Worm (Caenorhabditis elegans) whole organism, L1 larva: Measurements from ENCODE around the gene nlp-50.

Source experiments
- Y116A8C.19 ChIP-seq: sonication (generic microtip); optimal IDR thresholded peaks from 2 replicates; lab custom pipeline; 2016; ENCODE audit warnings: missing compliant biosample characterization, missing genetic modification characterization, borderline replicate concordance
- aly-2 ChIP-seq: fragments of 150-350 bp; optimal IDR thresholded peaks from 2 replicates; lab custom pipeline; 2014; ENCODE audit warnings: missing biosample characterization, missing genetic modification characterization
- ama-1 ChIP-seq: fragments of 150-350 bp; optimal IDR thresholded peaks from 2 replicates; lab custom pipeline; 2014
- ces-1 ChIP-seq: fragments of 150-350 bp; optimal IDR thresholded peaks from 2 replicates; lab custom pipeline; 2014; ENCODE audit warnings: missing biosample characterization, missing genetic modification reagents, missing genetic modification characterization
- dpl-1 ChIP-seq, 3 experiments: fragments of 150-350 bp in 2 of 3; sonication (generic microtip) in 1 of 3; optimal IDR thresholded peaks; 2 replicates each; lab custom pipeline; 2014 to 2017; ENCODE audit warnings: missing biosample characterization in 3 of 3, missing genetic modification characterization in 3 of 3, missing genetic modification reagents in 3 of 3
- egl-27 ChIP-seq, 2 experiments: fragments of 150-350 bp in 1 of 2; sonication (generic microtip); optimal IDR thresholded peaks; 3 replicates each; lab custom pipeline; 2017 to 2018; ENCODE audit warnings: missing biosample characterization in 2 of 2, missing genetic modification characterization in 2 of 2, missing genetic modification reagents in 2 of 2
- elt-3 ChIP-seq, 6 experiments: fragments of 150-350 bp in 1 of 6; sonication (generic microtip); optimal IDR thresholded peaks; 2 replicates each; lab custom pipeline; 2017 to 2018; ENCODE audit warnings: missing biosample characterization in 6 of 6, missing genetic modification characterization in 6 of 6, inconsistent platforms in 1 of 6
- fkh-4 ChIP-seq: sonication (generic microtip); optimal IDR thresholded peaks from 2 replicates; lab custom pipeline; 2016; ENCODE audit warnings: missing compliant biosample characterization, missing genetic modification characterization, borderline replicate concordance
- fos-1 ChIP-seq: fragments of 150-350 bp; optimal IDR thresholded peaks from 2 replicates; lab custom pipeline; 2014; ENCODE audit warnings: missing biosample characterization, missing genetic modification characterization
- lin-13 ChIP-seq: fragments of 150-350 bp; optimal IDR thresholded peaks from 2 replicates; lab custom pipeline; 2014; ENCODE audit warnings: missing biosample characterization, missing genetic modification reagents, missing genetic modification characterization
- nhr-11 ChIP-seq: fragments of 150-350 bp; optimal IDR thresholded peaks from 2 replicates; lab custom pipeline; 2014; ENCODE audit warnings: missing biosample characterization, missing genetic modification characterization
- nhr-76 ChIP-seq: sonication (generic microtip); optimal IDR thresholded peaks from 2 replicates; lab custom pipeline; 2017; ENCODE audit warnings: missing biosample characterization, missing genetic modification characterization
- pqm-1 ChIP-seq: sonication (generic microtip); optimal IDR thresholded peaks from 3 replicates; lab custom pipeline; 2017; ENCODE audit warnings: missing biosample characterization, missing genetic modification characterization
- sox-4 ChIP-seq: sonication (generic microtip); optimal IDR thresholded peaks from 2 replicates; lab custom pipeline; 2016; ENCODE audit warnings: missing genetic modification characterization, missing compliant biosample characterization

- TF ChIP-seq dpl-1 (GFP tag; optimal IDR thresholded peaks at IDR 0.05; lab: Kevin White, UChicago) (no peak), elt-3 (tag; optimal IDR thresholded peaks at IDR 0.05; lab: Kevin White, UChicago) (no peak), fos-1 (tag; lab: Kevin White, UChicago) (no peak), sox-4 (tag; lab: Kevin White, UChicago) (no peak), fkh-4 (no peak), nhr-11 (no peak), ama-1 (lab: Kevin White, UChicago) (no peak), lin-13 (GFP tag; lab: Kevin White, UChicago) (no peak), egl-27 (tag; optimal IDR thresholded peaks at IDR 0.05; lab: Kevin White, UChicago) (no peak), Y116A8C.19 (tag; lab: Kevin White, UChicago) (no peak), nhr-76 (tag; lab: Kevin White, UChicago) (no peak), ces-1 (GFP tag; lab: Kevin White, UChicago) (no peak), aly-2 (tag; lab: Kevin White, UChicago) (no peak), pqm-1 (tag; lab: Kevin White, UChicago) (no peak)
Observed at ce11 chrII:6810663-6811062, 45.8 kb downstream of the nlp-50 start, which contains the start of gene snt-1.
